Fruit fly (Drosophila melanogaster): Measurements from ENCODE around the gene CG43232.

The CG43232 gene

dm6 chr2L:6919203-6919849 is 12.6 kb upstream of the CG43232 start (continued):
- TF ChIP-seq ERR (GFP tag; optimal IDR thresholded peaks at IDR 0.05): no peak
- TF ChIP-seq B-H2 (GFP tag; optimal IDR thresholded peaks at IDR 0.05): no peak
- TF ChIP-seq CHES-1-like (GFP tag; optimal IDR thresholded peaks at IDR 0.05): no peak
- TF ChIP-seq otp (GFP tag; IDR thresholded peaks at IDR 0.05): no peak
- TF ChIP-seq repo (GFP tag; optimal IDR thresholded peaks at IDR 0.05): no peak
- TF ChIP-seq CG15514 (GFP tag; optimal IDR thresholded peaks at IDR 0.05): no peak
- 0 out of 3 replicates have a peak, but pooled peaks have one; percentile 33 for TF ChIP-seq mld (GFP tag; IDR thresholded peaks at IDR 0.05; ENCODE audit: partially characterized antibody)
- no peak for TF ChIP-seq Lpt (GFP tag; optimal IDR thresholded peaks at IDR 0.05)
- no peak for TF ChIP-seq CG3838 (GFP tag; optimal IDR thresholded peaks at IDR 0.05)
- no peak for TF ChIP-seq CG17912 (GFP tag; optimal IDR thresholded peaks at IDR 0.05)
- TF ChIP-seq crol (GFP tag; IDR thresholded peaks at IDR 0.05): peak; percentile 77; the same call in 1 of the 2 replicates
- no peak for TF ChIP-seq zen (tag; optimal IDR thresholded peaks at IDR 0.05)
- TF ChIP-seq Chrac-16 (GFP tag; optimal IDR thresholded peaks at IDR 0.05): no peak
- no peak for TF ChIP-seq Trl (optimal IDR thresholded peaks at IDR 0.05)
- no peak for TF ChIP-seq Trl (GFP tag; optimal IDR thresholded peaks at IDR 0.05)
- TF ChIP-seq so (GFP tag; IDR thresholded peaks at IDR 0.05): no peak
- TF ChIP-seq Asciz (GFP tag; optimal IDR thresholded peaks at IDR 0.05): no peak
- TF ChIP-seq Meics (GFP tag; optimal IDR thresholded peaks at IDR 0.05): no peak
- no peak for TF ChIP-seq CG32532 (GFP tag; IDR thresholded peaks at IDR 0.05)
- TF ChIP-seq BEAF-32 (GFP tag; optimal IDR thresholded peaks at IDR 0.05): no peak
- TF ChIP-seq btn (GFP tag; optimal IDR thresholded peaks at IDR 0.05): no peak
- TF ChIP-seq CG12299 (tag; optimal IDR thresholded peaks at IDR 0.05): no peak
- 0 out of 3 replicates have a peak, but pooled peaks have one; percentile 12 for TF ChIP-seq Dbx (GFP tag; IDR thresholded peaks at IDR 0.05)
- no peak for TF ChIP-seq unpg (GFP tag; optimal IDR thresholded peaks at IDR 0.05)
- TF ChIP-seq ttk (GFP tag; IDR thresholded peaks at IDR 0.05): no peak
- no peak for TF ChIP-seq CG42726 (GFP tag; IDR thresholded peaks at IDR 0.05; ENCODE audit: partially characterized antibody)
- TF ChIP-seq BtbVII (GFP tag; optimal IDR thresholded peaks at IDR 0.05): no peak
- TF ChIP-seq CG1233 (GFP tag; optimal IDR thresholded peaks at IDR 0.05): peak; percentile 8
- TF ChIP-seq CG10431 (GFP tag; optimal IDR thresholded peaks at IDR 0.05): no peak
- no peak for TF ChIP-seq CG15696 (tag; optimal IDR thresholded peaks at IDR 0.05)
- no peak for TF ChIP-seq Stat92E (GFP tag; optimal IDR thresholded peaks at IDR 0.05)
- TF ChIP-seq CG30403 (GFP tag; optimal IDR thresholded peaks at IDR 0.05): no peak
- no peak for TF ChIP-seq zf30C (GFP tag; optimal IDR thresholded peaks at IDR 0.05)
- no peak for TF ChIP-seq esg (GFP tag; conservative IDR thresholded peaks at IDR 0.05)
- no peak for TF ChIP-seq wdn (GFP tag; IDR thresholded peaks at IDR 0.05)
- no peak for TF ChIP-seq CG6683 (GFP tag; optimal IDR thresholded peaks at IDR 0.05)
- TF ChIP-seq cwo (GFP tag; optimal IDR thresholded peaks at IDR 0.05): no peak
- no peak for TF ChIP-seq CG7372 (GFP tag; IDR thresholded peaks at IDR 0.05)
- no peak for TF ChIP-seq CG16863 (GFP tag; optimal IDR thresholded peaks at IDR 0.05)
- TF ChIP-seq CG5180 (GFP tag; optimal IDR thresholded peaks at IDR 0.05): no peak
- 0 out of 3 replicates have a peak, but pooled peaks have one; percentile 12 for TF ChIP-seq CG7963 (GFP tag; IDR thresholded peaks at IDR 0.05; ENCODE audit: partially characterized antibody)
- no peak for TF ChIP-seq Abd-B (GFP tag; optimal IDR thresholded peaks at IDR 0.05)
- peak; percentile 48 for TF ChIP-seq CG18262 (tag; optimal IDR thresholded peaks at IDR 0.05)
- TF ChIP-seq emc (GFP tag; optimal IDR thresholded peaks at IDR 0.05): no peak
- TF ChIP-seq zen2 (GFP tag; IDR thresholded peaks at IDR 0.05; ENCODE audit: partially characterized antibody): no peak
- TF ChIP-seq croc (GFP tag; conservative IDR thresholded peaks at IDR 0.05): no peak
- no peak for TF ChIP-seq pros (GFP tag; optimal IDR thresholded peaks at IDR 0.05)
- TF ChIP-seq cad (GFP tag; optimal IDR thresholded peaks at IDR 0.05): no peak
- TF ChIP-seq Ravus (GFP tag; IDR thresholded peaks at IDR 0.05): no peak
- no peak for TF ChIP-seq pum (GFP tag; optimal IDR thresholded peaks at IDR 0.05)
